Worm (Caenorhabditis elegans) whole organism, L2 larva: Measurements from ENCODE around the gene K04C2.7.

ENCODE experiments used
- F13H6.1 ChIP-seq: sonication (generic microtip); optimal IDR thresholded peaks from 2 replicates; lab custom pipeline; 2016; ENCODE audit warnings: missing genetic modification characterization, missing compliant biosample characterization
- ZK546.5 ChIP-seq: sonication (generic microtip); optimal IDR thresholded peaks from 2 replicates; lab custom pipeline; 2017; ENCODE audit warnings: missing biosample characterization, missing genetic modification characterization
- aly-2 ChIP-seq: fragments of 150-350 bp; optimal IDR thresholded peaks from 2 replicates; lab custom pipeline; 2014; ENCODE audit warnings: missing biosample characterization, missing genetic modification characterization
- mdl-1 ChIP-seq, 2 experiments: fragments of 150-350 bp in 1 of 2; sonication (generic microtip) in 1 of 2; optimal IDR thresholded peaks; 2 replicates each; lab custom pipeline; 2017; ENCODE audit warnings: missing biosample characterization in 2 of 2, missing genetic modification characterization in 2 of 2
- skn-1 ChIP-seq: sonication (generic microtip); optimal IDR thresholded peaks from 2 replicates; lab custom pipeline; 2017; ENCODE audit warnings: missing biosample characterization, missing genetic modification characterization
- snpc-4 ChIP-seq: fragments of 150-350 bp; optimal IDR thresholded peaks from 2 replicates; lab custom pipeline; 2014; ENCODE audit warnings: missing biosample characterization, missing genetic modification characterization
- zag-1 ChIP-seq: fragments of 150-350 bp; optimal IDR thresholded peaks from 2 replicates; lab custom pipeline; 2014; ENCODE audit warnings: missing biosample characterization, missing genetic modification characterization
- ztf-11 ChIP-seq: sonication (generic microtip); optimal IDR thresholded peaks from 2 replicates; lab custom pipeline; 2017; ENCODE audit warnings: missing biosample characterization, missing genetic modification characterization

- TF ChIP-seq F13H6.1 (tag; lab: Kevin White, UChicago) (peak; percentile 47), aly-2 (tag; lab: Kevin White, UChicago) (no peak), ztf-11 (tag; lab: Kevin White, UChicago) (no peak), snpc-4 (tag; lab: Kevin White, UChicago) (no peak), ZK546.5 (tag; lab: Kevin White, UChicago) (no peak), mdl-1 (tag; optimal IDR thresholded peaks at IDR 0.05; lab: Kevin White, UChicago) (no peak), skn-1 (tag; lab: Kevin White, UChicago) (no peak), zag-1 (no peak)
These were observed 17.6 kb downstream of the K04C2.7 start for ce11 chrIII:6898518-6898917.
